Fruit fly (Drosophila melanogaster) whole organism, embryonic: ENCODE data around the gene Cyp313a5.

Source experiments
- CG10543 ChIP-seq: fragments of 200-800 bp; sonication (Bioruptor generic); optimal IDR thresholded peaks from 3 replicates; lab custom pipeline; 2017; ENCODE audit warnings: missing biosample characterization, mild to moderate bottlenecking, missing genetic modification characterization, moderate library complexity
- CG10959 ChIP-seq: fragments of 200-800 bp; sonication (Bioruptor generic); IDR thresholded peaks from 2 replicates; pipeline ENCODE4 v1.3.6; 2022; ENCODE audit warnings: missing biosample characterization, missing genetic modification characterization
- CG14710 ChIP-seq: fragments of 200-800 bp; sonication (Bioruptor generic); optimal IDR thresholded peaks from 3 replicates; lab custom pipeline; 2019; ENCODE audit warnings: missing biosample characterization, mild to moderate bottlenecking, missing genetic modification characterization, moderate library complexity
- CG1647 ChIP-seq: fragments of 200-800 bp; sonication (Bioruptor generic); optimal IDR thresholded peaks from 3 replicates; lab custom pipeline; 2016; ENCODE audit warnings: missing biosample characterization, missing genetic modification characterization
- CG17912 ChIP-seq: fragments of 200-800 bp; sonication (Bioruptor generic); optimal IDR thresholded peaks from 2 replicates; lab custom pipeline; 2018; ENCODE audit warnings: missing biosample characterization, mild to moderate bottlenecking, missing genetic modification characterization
- CG1792 ChIP-seq: fragments of 200-800 bp; sonication (Bioruptor generic); optimal IDR thresholded peaks from 2 replicates; lab custom pipeline; 2016; ENCODE audit warnings: missing biosample characterization, missing genetic modification characterization
- CG18599 ChIP-seq: fragments of 200-800 bp; sonication (Bioruptor generic); optimal IDR thresholded peaks from 3 replicates; lab custom pipeline; 2017; ENCODE audit warnings: missing biosample characterization, missing genetic modification characterization, mild to moderate bottlenecking, moderate library complexity, missing genetic modification reagents
- CG18619 ChIP-seq: fragments of 200-800 bp; sonication (Bioruptor generic); optimal IDR thresholded peaks from 3 replicates; lab custom pipeline; 2017; ENCODE audit warnings: missing biosample characterization, mild to moderate bottlenecking, missing genetic modification characterization
- CG2116 ChIP-seq: fragments of 200-800 bp; sonication (Bioruptor generic); optimal IDR thresholded peaks from 3 replicates; lab custom pipeline; 2018; ENCODE audit warnings: missing biosample characterization, mild to moderate bottlenecking, missing genetic modification characterization
- CG31388 ChIP-seq: fragments of 200-800 bp; sonication (Bioruptor generic); optimal IDR thresholded peaks from 2 replicates; lab custom pipeline; 2016; ENCODE audit warnings: missing biosample characterization, missing genetic modification characterization
- CG32532 ChIP-seq: fragments of 200-800 bp; sonication (Bioruptor generic); IDR thresholded peaks from 2 replicates; pipeline ENCODE4 v1.3.6; 2022; ENCODE audit warnings: missing biosample characterization, missing genetic modification characterization
- CG34376 ChIP-seq: fragments of 200-800 bp; sonication (Bioruptor generic); optimal IDR thresholded peaks from 2 replicates; lab custom pipeline; 2018; ENCODE audit warnings: missing biosample characterization, mild to moderate bottlenecking, missing genetic modification characterization
- CG43689 ChIP-seq: fragments of 200-800 bp; sonication (Bioruptor generic); IDR thresholded peaks from 2 replicates; pipeline ENCODE4 v1.3.6; 2022; ENCODE audit warnings: missing biosample characterization, missing genetic modification characterization
- CG6272 ChIP-seq: fragments of 200-800 bp; sonication (Bioruptor generic); IDR thresholded peaks from 2 replicates; pipeline ENCODE4 v1.3.6; 2022; ENCODE audit warnings: missing biosample characterization, missing genetic modification characterization
- CG6813 ChIP-seq: fragments of 200-800 bp; sonication (Bioruptor generic); optimal IDR thresholded peaks from 2 replicates; lab custom pipeline; 2017; ENCODE audit warnings: missing biosample characterization, missing genetic modification characterization, mild to moderate bottlenecking, moderate library complexity, missing genetic modification reagents
- Camta ChIP-seq: fragments of 200-800 bp; sonication (Bioruptor generic); optimal IDR thresholded peaks from 2 replicates; lab custom pipeline; 2016; ENCODE audit warnings: missing biosample characterization, missing genetic modification characterization
- Chrac-16 ChIP-seq: fragments of 200-800 bp; sonication (Bioruptor generic); optimal IDR thresholded peaks from 3 replicates; lab custom pipeline; 2016; ENCODE audit warnings: missing biosample characterization, missing genetic modification characterization
- Dip2 ChIP-seq: fragments of 200-800 bp; sonication (Bioruptor generic); IDR thresholded peaks from 2 replicates; pipeline ENCODE4 v1.3.6; 2022; ENCODE audit warnings: missing biosample characterization, missing genetic modification characterization
- Doc2 ChIP-seq: fragments of 200-800 bp; sonication (Bioruptor generic); IDR thresholded peaks from 2 replicates; pipeline ENCODE4 v1.3.6; 2022; ENCODE audit warnings: missing biosample characterization, missing genetic modification characterization
- Doc3 ChIP-seq: fragments of 200-800 bp; sonication (Bioruptor generic); IDR thresholded peaks from 3 replicates; pipeline ENCODE4 v1.3.6; 2022; ENCODE audit warnings: missing biosample characterization, missing genetic modification characterization; ENCODE audit not compliant: partially characterized antibody
- E2f1 ChIP-seq: fragments of 200-800 bp; sonication (Bioruptor generic); IDR thresholded peaks from 2 replicates; pipeline ENCODE4 v1.3.6; 2022; ENCODE audit warnings: missing biosample characterization, missing genetic modification characterization
- HLH4C ChIP-seq: fragments of 200-800 bp; sonication (Bioruptor generic); IDR thresholded peaks from 3 replicates; pipeline ENCODE4 v1.3.6; 2022; ENCODE audit warnings: missing biosample characterization, missing genetic modification characterization; ENCODE audit not compliant: partially characterized antibody
- Hey ChIP-seq: fragments of 200-800 bp; sonication (Bioruptor generic); optimal IDR thresholded peaks from 3 replicates; lab custom pipeline; 2018; ENCODE audit warnings: missing biosample characterization, mild to moderate bottlenecking, missing genetic modification characterization
- Hmr ChIP-seq: fragments of 200-800 bp; sonication (Bioruptor generic); optimal IDR thresholded peaks from 3 replicates; lab custom pipeline; 2017; ENCODE audit warnings: mild to moderate bottlenecking, missing biosample characterization, missing genetic modification reagents, missing genetic modification characterization
- Hmx ChIP-seq: fragments of 200-800 bp; sonication (Bioruptor generic); optimal IDR thresholded peaks from 2 replicates; lab custom pipeline; 2016; ENCODE audit warnings: missing biosample characterization, missing genetic modification characterization
- Taf1 ChIP-seq: fragments of 200-800 bp; sonication (Bioruptor generic); IDR thresholded peaks from 2 replicates; pipeline ENCODE4 v1.3.6; 2022; ENCODE audit warnings: missing biosample characterization, missing genetic modification characterization
- Vsx1 ChIP-seq: fragments of 200-800 bp; sonication (Bioruptor generic); optimal IDR thresholded peaks from 2 replicates; lab custom pipeline; 2017; ENCODE audit warnings: missing biosample characterization, mild to moderate bottlenecking, missing genetic modification characterization, missing genetic modification reagents
- ato ChIP-seq: fragments of 200-800 bp; sonication (Bioruptor generic); IDR thresholded peaks from 2 replicates; pipeline ENCODE4 v1.3.6; 2022; ENCODE audit warnings: missing biosample characterization, missing genetic modification characterization; ENCODE audit not compliant: partially characterized antibody
- az2 ChIP-seq: fragments of 200-800 bp; sonication (Bioruptor generic); optimal IDR thresholded peaks from 3 replicates; lab custom pipeline; 2016; ENCODE audit warnings: missing biosample characterization, missing genetic modification characterization
- chif ChIP-seq, 2 experiments: fragments of 200-800 bp; sonication (Bioruptor generic); optimal IDR thresholded peaks; 3 replicates each; lab custom pipeline; 2016; ENCODE audit warnings: missing biosample characterization in 2 of 2, missing genetic modification characterization in 2 of 2
- chinmo ChIP-seq: fragments of 200-800 bp; sonication (Bioruptor generic); IDR thresholded peaks from 4 replicates; pipeline ENCODE4 v1.3.6; 2022; ENCODE audit warnings: missing biosample characterization, missing genetic modification characterization; ENCODE audit not compliant: partially characterized antibody
- crol ChIP-seq: fragments of 200-800 bp; sonication (Bioruptor generic); IDR thresholded peaks from 2 replicates; pipeline ENCODE4 v1.3.6; 2022; ENCODE audit warnings: missing biosample characterization, missing genetic modification characterization
- dysf ChIP-seq: fragments of 200-800 bp; sonication (Bioruptor generic); IDR thresholded peaks from 3 replicates; pipeline ENCODE4 v1.3.6; 2022; ENCODE audit warnings: missing biosample characterization, missing genetic modification characterization
- eyg ChIP-seq: fragments of 200-800 bp; sonication (Bioruptor generic); optimal IDR thresholded peaks from 3 replicates; lab custom pipeline; 2016; ENCODE audit warnings: missing biosample characterization, missing genetic modification characterization
- fd96Cb ChIP-seq: fragments of 200-800 bp; sonication (Bioruptor generic); optimal IDR thresholded peaks from 2 replicates; lab custom pipeline; 2018; ENCODE audit warnings: missing biosample characterization, mild to moderate bottlenecking, missing genetic modification characterization, moderate library complexity
- gfzf ChIP-seq: fragments of 200-800 bp; sonication (Bioruptor generic); optimal IDR thresholded peaks from 2 replicates; lab custom pipeline; 2016; ENCODE audit warnings: missing biosample characterization, mild to moderate bottlenecking, missing genetic modification characterization, moderate library complexity
- jing ChIP-seq: fragments of 200-800 bp; sonication (Bioruptor generic); optimal IDR thresholded peaks from 2 replicates; lab custom pipeline; 2018; ENCODE audit warnings: missing biosample characterization, mild to moderate bottlenecking, missing genetic modification characterization
- ken ChIP-seq: fragments of 200-800 bp; sonication (Bioruptor generic); IDR thresholded peaks from 3 replicates; pipeline ENCODE4 v1.3.6; 2022; ENCODE audit warnings: missing biosample characterization, missing genetic modification characterization
- klu ChIP-seq: fragments of 200-800 bp; sonication (Bioruptor generic); IDR thresholded peaks from 2 replicates; pipeline ENCODE4 v1.3.6; 2022; ENCODE audit warnings: missing biosample characterization, missing genetic modification characterization
- nerfin-1 ChIP-seq: fragments of 200-800 bp; sonication (Bioruptor generic); optimal IDR thresholded peaks from 3 replicates; lab custom pipeline; 2019; ENCODE audit warnings: missing biosample characterization, mild to moderate bottlenecking, missing genetic modification characterization, moderate library complexity
- peb ChIP-seq: fragments of 200-800 bp; sonication (Bioruptor generic); IDR thresholded peaks from 2 replicates; pipeline ENCODE4 v1.3.6; 2022; ENCODE audit warnings: missing biosample characterization, missing genetic modification characterization
- pho ChIP-seq: fragments of 200-800 bp; sonication (Bioruptor generic); optimal IDR thresholded peaks from 2 replicates; lab custom pipeline; 2016; ENCODE audit warnings: missing biosample characterization, missing genetic modification characterization
- pum ChIP-seq: fragments of 200-800 bp; sonication (Bioruptor generic); optimal IDR thresholded peaks from 2 replicates; lab custom pipeline; 2016; ENCODE audit warnings: missing biosample characterization, missing genetic modification characterization
- run ChIP-seq: fragments of 200-800 bp; sonication (Bioruptor generic); optimal IDR thresholded peaks from 3 replicates; lab custom pipeline; 2018; ENCODE audit warnings: missing biosample characterization, mild to moderate bottlenecking, missing genetic modification characterization
- sens ChIP-seq: fragments of 200-800 bp; sonication (Bioruptor generic); peaks from one replicate; lab custom pipeline; 2016; ENCODE audit warnings: missing biosample characterization, missing genetic modification characterization
- tup ChIP-seq: fragments of 200-800 bp; sonication (Bioruptor generic); optimal IDR thresholded peaks from 2 replicates; lab custom pipeline; 2016; ENCODE audit warnings: missing biosample characterization, mild to moderate bottlenecking, missing genetic modification characterization, moderate library complexity
- tx ChIP-seq: fragments of 200-800 bp; sonication (Bioruptor generic); optimal IDR thresholded peaks from 2 replicates; lab custom pipeline; 2016; ENCODE audit warnings: missing biosample characterization, missing genetic modification characterization
- wor ChIP-seq: fragments of 200-800 bp; sonication (Bioruptor generic); IDR thresholded peaks from 2 replicates; pipeline ENCODE4 v1.3.6; 2022; ENCODE audit warnings: missing biosample characterization, missing genetic modification characterization
- zen ChIP-seq: fragments of 200-800 bp; sonication (Bioruptor generic); optimal IDR thresholded peaks from 3 replicates; lab custom pipeline; 2018; ENCODE audit warnings: missing biosample characterization, mild to moderate bottlenecking, missing genetic modification characterization, moderate library complexity
- zf30C ChIP-seq: fragments of 200-800 bp; sonication (Bioruptor generic); optimal IDR thresholded peaks from 3 replicates; lab custom pipeline; 2018; ENCODE audit warnings: missing biosample characterization, mild to moderate bottlenecking, missing genetic modification characterization

Gene Cyp313a5

DNA sequence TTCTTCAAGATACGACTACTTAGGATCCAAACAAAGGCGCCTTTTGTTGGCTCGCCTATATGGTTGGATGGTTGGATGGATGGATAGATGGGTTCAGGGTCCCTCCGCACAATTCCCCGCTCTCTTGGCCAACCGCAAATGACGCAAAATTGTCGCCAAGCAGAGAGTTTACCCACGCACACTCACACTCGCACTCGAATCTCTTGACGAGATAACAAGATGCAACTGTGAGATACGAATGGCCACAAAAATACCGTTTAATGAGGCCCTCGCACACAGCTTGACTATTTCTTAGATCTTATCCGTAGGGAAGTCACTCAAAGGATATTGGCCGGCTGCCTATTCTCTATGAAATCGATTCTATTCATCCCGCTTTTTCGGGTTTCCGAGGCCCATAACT lies 25.3 kb upstream of the Cyp313a5 start (continued):
- TF ChIP-seq CG18619 (GFP tag; lab: Kevin White, UChicago) (no peak), zen (tag; lab: Kevin White, UChicago) (peak; percentile 18), Hmx (no peak), CG43689 (GFP tag; lab: Robert Waterston, UW) (no peak), CG6272 (GFP tag; lab: Robert Waterston, UW) (no peak), chif (GFP tag; optimal IDR thresholded peaks at IDR 0.05; lab: Kevin White, UChicago) (no peak), CG2116 (GFP tag; lab: Kevin White, UChicago) (no peak), CG14710 (tag; lab: Kevin White, UChicago) (no peak), Doc2 (GFP tag; lab: Robert Waterston, UW) (no peak), fd96Cb (tag; lab: Kevin White, UChicago) (no peak), E2f1 (GFP tag; lab: Robert Waterston, UW) (no peak)

DNA sequence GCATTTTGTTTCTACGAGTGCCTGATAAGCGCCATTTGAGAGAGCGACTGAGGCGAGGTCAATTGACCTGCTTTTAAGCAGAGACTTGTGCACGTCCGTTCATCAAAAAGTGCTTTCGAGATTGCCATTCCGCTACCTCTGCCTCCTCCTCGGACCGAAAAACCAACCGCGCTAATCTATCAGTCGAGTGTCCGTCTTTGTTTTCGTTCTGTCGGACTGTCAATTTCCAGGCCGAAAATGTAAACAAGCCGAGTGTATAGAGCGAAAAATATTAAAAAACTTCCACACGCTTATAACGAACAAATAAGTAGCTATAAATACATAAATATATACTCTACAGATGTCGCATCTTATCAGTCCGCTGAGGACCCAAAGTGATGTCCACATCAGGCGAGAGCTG lies 24.5 kb upstream of the Cyp313a5 start:
- TF ChIP-seq ato (GFP tag; lab: Robert Waterston, UW) = no peak
- TF ChIP-seq CG1647 = no peak
- no peak for TF ChIP-seq Dip2 (GFP tag; lab: Robert Waterston, UW)
- peak; percentile 84 for TF ChIP-seq CG34376
- TF ChIP-seq pum (GFP tag; lab: Kevin White, UChicago) = no peak
- TF ChIP-seq CG10959 (GFP tag; lab: Robert Waterston, UW) = no peak
- TF ChIP-seq Hmx = no peak
- peak; percentile 47; the same call in 1 of the 2 replicates for TF ChIP-seq crol (GFP tag; lab: Robert Waterston, UW)
- no peak for TF ChIP-seq CG31388 (GFP tag; lab: Kevin White, UChicago)
- TF ChIP-seq sens (GFP tag; lab: Kevin White, UChicago) = peak; percentile 39
- TF ChIP-seq CG6813 (GFP tag; lab: Kevin White, UChicago) = no peak
- no peak for TF ChIP-seq tx (GFP tag; lab: Kevin White, UChicago)
- no peak for TF ChIP-seq jing (GFP tag; lab: Kevin White, UChicago)
- TF ChIP-seq Doc3 (GFP tag; lab: Robert Waterston, UW) = no peak
- no peak for TF ChIP-seq CG18599 (GFP tag; lab: Kevin White, UChicago)
- TF ChIP-seq Vsx1 = peak; percentile 4
- TF ChIP-seq Chrac-16 (GFP tag; lab: Kevin White, UChicago) = no peak
- TF ChIP-seq wor (GFP tag; lab: Robert Waterston, UW) = no peak
- no peak for TF ChIP-seq eyg (GFP tag; lab: Kevin White, UChicago)
- TF ChIP-seq CG10543 = peak; percentile 72
- no peak for TF ChIP-seq Taf1
- TF ChIP-seq Camta (GFP tag; lab: Kevin White, UChicago) = no peak
- no peak for TF ChIP-seq CG32532 (GFP tag; lab: Robert Waterston, UW)
- TF ChIP-seq nerfin-1 (tag; lab: Kevin White, UChicago) = no peak
- no peak for TF ChIP-seq pho (GFP tag; lab: Kevin White, UChicago)
- TF ChIP-seq chinmo = peak; percentile 61; the same call in 1 of the 4 replicates
- no peak for TF ChIP-seq klu (GFP tag; lab: Robert Waterston, UW)
- no peak for TF ChIP-seq az2 (GFP tag; lab: Kevin White, UChicago)
- no peak for TF ChIP-seq tup (GFP tag; lab: Kevin White, UChicago)
- no peak for TF ChIP-seq Hey (tag; lab: Kevin White, UChicago)
- no peak for TF ChIP-seq peb (GFP tag; lab: Robert Waterston, UW)
- TF ChIP-seq zf30C = no peak
- no peak for TF ChIP-seq CG2116 (GFP tag; lab: Kevin White, UChicago)
- TF ChIP-seq ken (GFP tag; lab: Robert Waterston, UW) = no peak
- no peak for TF ChIP-seq dysf (GFP tag; lab: Robert Waterston, UW)
- no peak for TF ChIP-seq CG17912 (GFP tag; lab: Kevin White, UChicago)
- no peak for TF ChIP-seq run (tag; lab: Kevin White, UChicago)
- TF ChIP-seq gfzf (GFP tag; lab: Kevin White, UChicago) = no peak
- TF ChIP-seq Hmr = peak; percentile 10
- TF ChIP-seq CG1792 (GFP tag; lab: Kevin White, UChicago) = no peak
- TF ChIP-seq HLH4C (GFP tag; lab: Robert Waterston, UW) = no peak
